Fruit fly (Drosophila melanogaster): ENCODE measurements around the gene CG33673.

dm6 chr2L:1989278-1989918, 42.9 kb upstream of the CG33673 start:
- TF ChIP-seq CG8478 (optimal IDR thresholded peaks at IDR 0.05) = no peak
- no peak for TF ChIP-seq CTCF (optimal IDR thresholded peaks at IDR 0.05)

Data from S2 (cell line).